Worm (Caenorhabditis elegans) whole organism, L4/young adult: ENCODE results near the gene ifb-2.

Experiments
- W03F9.2 ChIP-seq: fragments of 150-350 bp; optimal IDR thresholded peaks from 2 replicates; lab custom pipeline; 2014; ENCODE audit warnings: missing biosample characterization, missing genetic modification characterization
- dao-5 ChIP-seq: sonication (generic microtip); optimal IDR thresholded peaks from 2 replicates; lab custom pipeline; 2016; ENCODE audit warnings: missing genotype, missing genetic modification characterization, moderate library complexity, missing compliant biosample characterization
- him-1 ChIP-seq: sonication (generic microtip); optimal IDR thresholded peaks from 2 replicates; lab custom pipeline; 2016; ENCODE audit warnings: missing genotype, missing genetic modification reagents, missing genetic modification characterization, missing compliant biosample characterization

ce11 chrII:5797348-5797977 is 47.5 kb downstream of the ifb-2 start, which contains the start of the genes msp-63 and msp-142:
- TF ChIP-seq him-1 (no peak), dao-5 (no peak), W03F9.2 (tag; lab: Kevin White, UChicago) (no peak)
